Fruit fly (Drosophila melanogaster) S2 (cell line): ENCODE data around the gene CG11089.

Source experiments
- CG8478 ChIP-seq: fragments of >200 bp; optimal IDR thresholded peaks from 2 replicates; lab custom pipeline; 2018
- CTCF ChIP-seq, 2 experiments: fragments of >200 bp; optimal IDR thresholded peaks; 2 replicates each; lab custom pipeline; 2018

DNA sequence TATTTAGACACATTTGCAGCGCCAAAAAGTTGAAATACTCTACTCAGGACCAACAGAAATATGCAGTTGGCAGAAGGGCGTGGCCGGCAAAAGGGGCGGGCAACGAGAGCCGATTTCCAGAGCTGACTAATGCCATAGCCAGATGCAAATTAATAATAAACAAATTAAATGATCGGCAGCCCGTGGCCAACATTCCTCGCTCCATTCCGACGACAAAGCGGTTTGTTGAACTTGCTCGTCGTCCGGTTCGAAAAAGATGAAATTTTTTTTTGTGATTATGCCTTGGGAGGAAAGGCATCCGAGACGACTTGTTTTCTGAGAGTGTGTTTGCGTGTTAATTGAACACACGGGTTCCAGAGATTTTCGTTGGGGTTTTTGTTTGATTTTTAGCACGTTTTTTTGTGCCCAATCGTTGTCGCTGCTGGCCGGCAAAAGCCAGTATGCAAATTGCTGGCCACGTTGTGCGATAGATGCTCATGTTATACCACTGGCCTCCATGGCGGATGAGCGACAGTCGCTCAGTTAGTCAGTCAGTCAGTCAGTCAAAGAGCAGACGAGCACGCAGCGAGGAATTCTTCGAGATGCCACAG lies 12.6 kb downstream of the CG11089 start:
- TF ChIP-seq CG8478 = no peak
- TF ChIP-seq CTCF (optimal IDR thresholded peaks at IDR 0.05; lab: Kevin White, UChicago) = no peak
